Fruit fly (Drosophila melanogaster) Kc167 (cell line): ENCODE results near the gene CG34056.

ENCODE experiments used
- Sin3A ChIP-seq: fragments of >200 bp; optimal IDR thresholded peaks from 2 replicates; lab custom pipeline; 2018; ENCODE audit warnings: missing external identifiers
- insv ChIP-seq: fragments of >200 bp; optimal IDR thresholded peaks from 3 replicates; lab custom pipeline; 2018; ENCODE audit warnings: missing external identifiers
- psq ChIP-seq: fragments of >200 bp; optimal IDR thresholded peaks from 2 replicates; lab custom pipeline; 2017; ENCODE audit warnings: missing external identifiers
- ttk ChIP-seq: sonication (Bioruptor generic); optimal IDR thresholded peaks from 2 replicates; lab custom pipeline; 2017; ENCODE audit warnings: missing external identifiers

Gene CG34056

DNA sequence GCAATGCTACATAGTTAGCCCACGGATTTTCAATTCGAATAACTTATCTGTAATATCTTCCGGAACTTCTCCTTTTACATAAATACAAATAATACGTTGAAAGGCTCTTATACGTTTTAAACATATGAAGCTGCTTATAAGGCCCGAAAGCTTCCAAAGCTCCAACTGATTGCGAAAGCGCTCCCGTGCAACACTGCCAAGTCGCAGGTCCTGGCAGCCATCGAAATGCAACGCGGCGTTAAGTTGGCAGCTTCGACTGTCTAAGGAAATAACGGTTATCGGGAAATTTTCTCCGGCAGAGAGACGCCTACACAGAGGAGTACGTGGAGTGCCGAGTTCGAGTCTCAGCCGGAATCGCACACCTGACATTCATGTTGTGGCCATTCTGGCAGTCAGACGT is 17.9 kb downstream of the CG34056 start, which contains the start of gene Glut1:
Glut1 (plus strand) TSS at position 393 of the 400 bp plus-strand sequence.
- no peak for TF ChIP-seq Sin3A (lab: Kevin White, UChicago)

DNA sequence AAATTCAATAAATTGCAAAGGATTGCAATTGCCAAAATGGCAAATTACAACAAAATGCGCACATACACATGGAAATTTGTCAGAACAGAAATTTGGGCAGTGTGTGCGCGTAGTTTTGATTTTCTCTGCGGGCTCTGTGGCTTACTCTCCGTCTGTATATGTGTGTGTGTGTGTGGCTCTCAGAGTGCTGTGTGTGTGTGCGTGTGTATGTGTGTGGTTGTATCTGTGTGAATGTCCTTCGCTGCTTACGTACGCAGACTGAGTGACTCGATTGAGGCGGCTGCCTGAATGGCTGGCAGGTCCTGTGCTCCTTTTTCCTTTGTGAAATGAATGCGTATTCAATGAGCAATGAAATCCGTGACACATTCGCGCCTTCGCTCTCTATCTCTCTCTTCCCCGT is 19.1 kb downstream of the CG34056 start:
- TF ChIP-seq insv (no peak), psq (lab: Kevin White, UChicago) (no peak), ttk (lab: Kevin White, UChicago) (no peak), Sin3A (lab: Kevin White, UChicago) (no peak)

DNA sequence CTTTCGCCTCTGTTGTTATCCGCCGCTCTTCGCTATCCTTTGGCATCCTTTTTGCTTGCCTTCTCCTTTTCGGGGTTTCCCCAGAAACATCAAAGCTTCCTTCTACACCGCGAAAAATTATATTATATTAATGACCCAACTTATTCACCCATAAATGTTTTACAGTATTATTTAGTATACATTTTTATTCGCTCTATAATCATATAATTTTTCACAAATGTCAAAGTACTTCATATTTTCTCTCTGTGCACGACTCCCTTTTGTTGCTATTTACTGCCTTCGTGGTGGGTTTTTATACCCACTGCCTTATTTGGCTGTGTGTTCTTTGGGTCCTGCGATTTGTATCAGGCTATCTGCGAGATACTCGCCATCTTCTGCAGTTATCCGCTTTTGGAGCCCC is 21.5 kb downstream of the CG34056 start:
- TF ChIP-seq Sin3A (lab: Kevin White, UChicago) (no peak), ttk (lab: Kevin White, UChicago) (no peak)
